Worm (Caenorhabditis elegans): ENCODE measurements around the gene pals-27.

DNA sequence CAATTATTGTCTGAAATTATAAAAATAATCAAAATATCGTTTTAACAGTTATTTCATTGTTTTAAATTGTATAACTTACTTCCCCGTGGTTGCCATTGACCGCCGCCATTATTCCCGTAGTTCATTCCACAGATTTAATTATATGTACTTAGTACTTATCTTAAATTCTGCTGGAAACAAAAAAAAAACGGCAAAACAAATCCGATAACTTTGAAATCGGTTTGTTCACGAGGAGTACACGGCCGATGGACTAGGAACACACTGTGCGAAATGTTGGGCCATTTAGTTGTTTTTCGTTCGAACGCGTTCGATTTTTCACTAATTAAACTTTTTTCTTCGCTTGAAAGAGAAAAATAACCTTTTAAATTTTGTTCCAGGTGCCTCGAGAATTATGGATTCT lies 38.4 kb upstream of the pals-27 start, which contains the start of the genes B0285.3 and lcmt-1:
- TF ChIP-seq ces-1 (GFP tag; optimal IDR thresholded peaks at IDR 0.05): no peak
- no peak for TF ChIP-seq nhr-77 (tag; optimal IDR thresholded peaks at IDR 0.05)
- no peak for TF ChIP-seq snpc-4 (tag; optimal IDR thresholded peaks at IDR 0.05)
- no peak for TF ChIP-seq lin-15B (tag; optimal IDR thresholded peaks at IDR 0.05)
- no peak for TF ChIP-seq lin-13 (GFP tag; optimal IDR thresholded peaks at IDR 0.05)
- no peak for TF ChIP-seq pqm-1 (tag; optimal IDR thresholded peaks at IDR 0.05)
- TF ChIP-seq lin-29 (GFP tag; IDR thresholded peaks at IDR 0.05): no peak
- TF ChIP-seq dpl-1 (GFP tag; optimal IDR thresholded peaks at IDR 0.05): peak; percentile 55
- TF ChIP-seq nhr-41 (GFP tag; IDR thresholded peaks at IDR 0.05): no peak
- TF ChIP-seq unc-62 (GFP tag; optimal IDR thresholded peaks at IDR 0.05 in 1 of 2): peak in 1 of 2 experiments; percentile 84
- no peak for TF ChIP-seq unc-62 (tag; optimal IDR thresholded peaks at IDR 0.05)
- TF ChIP-seq fos-1 (tag; optimal IDR thresholded peaks at IDR 0.05): no peak
- TF ChIP-seq Y105C5A.15 (GFP tag; IDR thresholded peaks at IDR 0.05): no peak
- no peak for TF ChIP-seq nhr-111 (GFP tag; optimal IDR thresholded peaks at IDR 0.05)
- TF ChIP-seq pha-4 (GFP tag; IDR thresholded peaks at IDR 0.05): no peak
- no peak for TF ChIP-seq pha-4 (tag; optimal IDR thresholded peaks at IDR 0.05)
